Fruit fly (Drosophila melanogaster) whole organism, wandering third instar larva: ENCODE results near the gene Nubp2.
"Not testable (repeated sequence)": the region's sequence is repeated elsewhere in the genome, so short reads cannot be mapped to it uniquely, and the experiment has no call there.

Experiments used
- Abd-B ChIP-seq: fragments of >200 bp; optimal IDR thresholded peaks from 2 replicates; lab custom pipeline; 2017; ENCODE audit warnings: missing biosample characterization, missing genetic modification characterization
- Dfd ChIP-seq: fragments of >200 bp; optimal IDR thresholded peaks from 2 replicates; lab custom pipeline; 2017; ENCODE audit warnings: missing biosample characterization, missing genetic modification characterization
- GATAd ChIP-seq: sonication (Bioruptor generic); optimal IDR thresholded peaks from 2 replicates; lab custom pipeline; 2016; ENCODE audit warnings: missing biosample characterization, missing genetic modification characterization
- HLH106 ChIP-seq: fragments of 200-800 bp; optimal IDR thresholded peaks from 3 replicates; lab custom pipeline; 2019; ENCODE audit warnings: missing biosample characterization, mild to moderate bottlenecking, missing genetic modification characterization, moderate library complexity
- Hnf4 ChIP-seq: fragments of 200-800 bp; sonication (Bioruptor generic); optimal IDR thresholded peaks from 2 replicates; lab custom pipeline; 2016; ENCODE audit warnings: missing biosample characterization, mild to moderate bottlenecking, missing genetic modification characterization
- Hr83 ChIP-seq: fragments of 200-300 bp; sonication (Bioruptor generic); optimal IDR thresholded peaks from 2 replicates; lab custom pipeline; 2016; ENCODE audit warnings: missing biosample characterization, mild to moderate bottlenecking, missing genetic modification characterization, moderate library complexity; ENCODE audit not compliant: poor library complexity, severe bottlenecking
- Jra ChIP-seq: sonication (Bioruptor generic); optimal IDR thresholded peaks from 2 replicates; lab custom pipeline; 2016; ENCODE audit warnings: missing biosample characterization, missing genetic modification characterization
- Mio ChIP-seq: sonication (Bioruptor generic); optimal IDR thresholded peaks from 2 replicates; lab custom pipeline; 2016; ENCODE audit warnings: missing biosample characterization, missing genetic modification characterization
- Myc ChIP-seq: fragments of >200 bp; optimal IDR thresholded peaks from 2 replicates; lab custom pipeline; 2017
- OdsH ChIP-seq: fragments of 200-800 bp; sonication (Bioruptor generic); optimal IDR thresholded peaks from 2 replicates; lab custom pipeline; 2016; ENCODE audit warnings: missing biosample characterization, mild to moderate bottlenecking, missing genetic modification characterization
- Rel ChIP-seq, 2 experiments: fragments of 200-800 bp; sonication (Bioruptor generic) in 1 of 2; optimal IDR thresholded peaks; 2 replicates in 1 of 2; 3 replicates in 1 of 2; lab custom pipeline; 2016 to 2019; ENCODE audit warnings: mild to moderate bottlenecking in 2 of 2, missing biosample characterization in 2 of 2, missing genetic modification characterization in 2 of 2, moderate library complexity in 1 of 2
- Sp1 ChIP-seq: fragments of 200-800 bp; sonication (Bioruptor generic); optimal IDR thresholded peaks from 3 replicates; lab custom pipeline; 2019; ENCODE audit warnings: missing biosample characterization, mild to moderate bottlenecking, missing genetic modification characterization, moderate library complexity
- brk ChIP-seq: fragments of 200-800 bp; sonication (Bioruptor generic); optimal IDR thresholded peaks from 2 replicates; lab custom pipeline; 2016; ENCODE audit warnings: missing biosample characterization, mild to moderate bottlenecking, missing genetic modification characterization
- dl ChIP-seq, 2 experiments: fragments of 175-275, 200-275 bp in 1 of 2; fragments of 200-275 bp in 1 of 2; sonication (Bioruptor generic); optimal IDR thresholded peaks; lab custom pipeline; 2018; ENCODE audit warnings: mild to moderate bottlenecking in 2 of 2, missing biosample characterization in 2 of 2, missing genetic modification characterization in 2 of 2, moderate library complexity in 2 of 2; ENCODE audit not compliant: partially characterized antibody in 2 of 2, insufficient read depth in 1 of 2
- dmrt93B ChIP-seq: fragments of 200-800 bp; sonication (Bioruptor generic); optimal IDR thresholded peaks from 2 replicates; lab custom pipeline; 2018; ENCODE audit warnings: missing biosample characterization, mild to moderate bottlenecking, missing genetic modification characterization
- dsf ChIP-seq: sonication (Bioruptor generic); optimal IDR thresholded peaks from 2 replicates; lab custom pipeline; 2016; ENCODE audit warnings: missing biosample characterization, missing genetic modification characterization, borderline replicate concordance
- fru ChIP-seq: fragments of 200-800 bp; sonication (Bioruptor generic); optimal IDR thresholded peaks from 3 replicates; lab custom pipeline; 2016; ENCODE audit warnings: missing biosample characterization, mild to moderate bottlenecking, missing genetic modification characterization
- jim ChIP-seq: fragments of 175-275, 200-325 bp; sonication (Bioruptor generic); optimal IDR thresholded peaks from 2 replicates; lab custom pipeline; 2016; ENCODE audit warnings: missing biosample characterization, mild to moderate bottlenecking, missing genetic modification characterization
- lola ChIP-seq: fragments of >200 bp; optimal IDR thresholded peaks from 2 replicates; lab custom pipeline; 2017; ENCODE audit warnings: missing biosample characterization, missing genetic modification characterization
- psq ChIP-seq: fragments of 200-800 bp; sonication (Bioruptor generic); optimal IDR thresholded peaks from 3 replicates; lab custom pipeline; 2017; ENCODE audit warnings: missing biosample characterization, mild to moderate bottlenecking, missing genetic modification characterization, moderate library complexity
- rgr ChIP-seq: fragments of 200-800 bp; sonication (Bioruptor generic); optimal IDR thresholded peaks from 3 replicates; lab custom pipeline; 2016; ENCODE audit warnings: missing biosample characterization, mild to moderate bottlenecking, missing genetic modification characterization
- sage ChIP-seq: fragments of 200-800 bp; sonication (Bioruptor generic); optimal IDR thresholded peaks from 2 replicates; lab custom pipeline; 2016; ENCODE audit warnings: missing biosample characterization, mild to moderate bottlenecking, missing genetic modification characterization
- sv ChIP-seq: fragments of 200-800 bp; sonication (Bioruptor generic); optimal IDR thresholded peaks from 3 replicates; lab custom pipeline; 2016; ENCODE audit warnings: missing biosample characterization, missing genetic modification characterization
- tai ChIP-seq: sonication (Bioruptor generic); optimal IDR thresholded peaks from 2 replicates; lab custom pipeline; 2016; ENCODE audit warnings: missing biosample characterization, missing genetic modification characterization
- usp ChIP-seq: fragments of >200 bp; optimal IDR thresholded peaks from 2 replicates; lab custom pipeline; 2017; ENCODE audit warnings: missing biosample characterization, missing genetic modification characterization
- woc ChIP-seq: sonication (Bioruptor generic); optimal IDR thresholded peaks from 2 replicates; lab custom pipeline; 2016; ENCODE audit warnings: missing biosample characterization, mild to moderate bottlenecking, missing genetic modification characterization

Gene Nubp2

DNA sequence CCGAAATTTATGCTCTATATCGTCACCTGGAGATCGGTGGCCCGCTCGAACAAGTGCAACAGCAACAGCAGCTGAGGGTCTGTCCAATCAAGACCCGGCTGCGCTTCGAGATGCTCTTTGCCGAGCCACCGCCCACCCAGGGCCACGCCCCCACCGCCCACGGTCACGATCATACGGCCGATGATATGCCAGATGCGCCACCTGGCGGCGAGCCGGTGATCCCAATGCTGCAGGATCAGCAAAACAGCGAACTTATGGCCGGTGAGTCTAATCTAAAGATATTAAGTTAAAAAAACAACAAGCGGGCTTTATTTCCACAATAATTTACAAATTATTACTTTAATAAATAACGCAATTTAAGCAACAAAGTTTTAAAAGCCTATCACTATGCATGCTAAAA lies 28.2 kb upstream of the Nubp2 start:
- TF ChIP-seq Dfd (GFP tag; lab: Kevin White, UChicago) (peak; percentile 87), Mio (GFP tag; lab: Kevin White, UChicago) (no peak), GATAd (GFP tag; lab: Kevin White, UChicago) (no peak), Jra (GFP tag; lab: Kevin White, UChicago) (no peak)

DNA sequence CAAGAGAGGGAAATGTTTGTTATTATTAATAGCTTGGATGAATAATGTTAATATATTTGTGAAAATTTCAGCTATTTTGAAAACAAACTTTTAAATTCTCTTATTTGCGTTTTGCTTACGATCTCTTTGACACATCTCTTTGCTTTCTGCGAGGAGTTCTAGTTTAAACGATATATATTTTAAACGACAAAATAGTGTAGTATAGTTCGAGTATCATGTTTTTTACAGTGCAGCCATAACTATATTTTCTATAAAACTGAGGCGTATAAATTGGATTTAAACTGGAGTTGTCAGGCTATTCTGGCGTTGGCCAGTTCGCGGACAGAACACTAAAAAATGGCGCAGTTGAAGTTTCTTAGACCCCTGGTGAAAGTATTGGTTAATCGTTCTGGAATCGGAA lies 26.8 kb upstream of the Nubp2 start, which contains the start of gene CG18281:
CG18281 (plus strand) TSS at position 301 of the 400 bp plus-strand sequence.
- TF ChIP-seq jim; Hnf4 (GFP tag; lab: Kevin White, UChicago); OdsH (GFP tag; lab: Kevin White, UChicago): not testable (repeated sequence)

DNA sequence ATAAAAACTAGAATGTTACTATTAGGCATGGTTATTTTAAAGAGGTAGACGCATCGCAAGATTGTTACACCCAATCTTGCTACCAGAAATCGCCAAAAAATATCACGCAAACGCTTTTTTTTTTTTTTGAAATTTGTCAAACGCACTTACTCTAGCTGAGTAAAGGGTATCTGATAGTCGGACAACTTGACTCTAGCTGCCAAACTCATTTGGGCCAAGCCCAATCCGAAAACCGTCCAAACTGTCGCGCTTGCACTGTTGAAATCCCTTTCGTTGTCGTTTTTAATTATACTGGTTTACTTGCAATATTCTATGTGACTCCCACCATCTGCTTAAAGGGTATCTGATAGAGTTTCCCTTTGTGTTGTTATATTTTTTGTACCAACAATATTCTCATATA lies 23.1 kb upstream of the Nubp2 start:
- no peak for TF ChIP-seq dl (GFP tag; optimal IDR thresholded peaks at IDR 0.05; lab: Kevin White, UChicago; ENCODE audit: insufficient read depth in 1 of 2, partially characterized antibody in 2 of 2)
- TF ChIP-seq fru (GFP tag; lab: Kevin White, UChicago), result no peak
- TF ChIP-seq lola (GFP tag; lab: Kevin White, UChicago), result no peak
- no peak for TF ChIP-seq Abd-B (GFP tag; lab: Kevin White, UChicago)
- TF ChIP-seq psq, result no peak
- no peak for TF ChIP-seq Hr83 (GFP tag; lab: Kevin White, UChicago)
- no peak for TF ChIP-seq sage (GFP tag; lab: Kevin White, UChicago)
- no peak for TF ChIP-seq Myc
- no peak for TF ChIP-seq Rel (GFP tag; optimal IDR thresholded peaks at IDR 0.05; lab: Kevin White, UChicago)
- no peak for TF ChIP-seq Rel (tag; optimal IDR thresholded peaks at IDR 0.05; lab: Kevin White, UChicago)

DNA sequence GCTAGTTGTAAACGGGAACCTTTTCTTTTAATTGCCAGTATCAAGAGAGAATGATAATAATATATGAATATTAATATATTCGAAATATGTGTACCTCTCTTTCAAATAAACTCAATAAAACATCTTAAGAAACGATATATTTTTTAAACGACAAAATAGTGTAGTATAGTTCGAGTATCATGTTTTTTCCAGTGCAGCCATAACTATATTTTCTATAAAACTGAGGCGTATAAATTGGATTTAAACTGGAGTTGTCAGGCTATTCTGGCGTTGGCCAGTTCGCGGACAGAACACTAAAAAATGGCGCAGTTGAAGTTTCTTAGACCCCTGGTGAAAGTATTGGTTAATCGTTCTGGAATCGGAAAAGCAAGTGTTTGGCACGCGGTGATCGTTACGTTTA lies 22.5 kb upstream of the Nubp2 start, which contains the start of gene CG17637:
CG17637 (plus strand) TSS at position 301 of the 400 bp plus-strand sequence.
- TF ChIP-seq rgr, woc, GATAd (GFP tag; lab: Kevin White, UChicago): not testable (repeated sequence)
- TF ChIP-seq, all 38 proteins: peak for 0; not testable (repeated sequence) for 38

DNA sequence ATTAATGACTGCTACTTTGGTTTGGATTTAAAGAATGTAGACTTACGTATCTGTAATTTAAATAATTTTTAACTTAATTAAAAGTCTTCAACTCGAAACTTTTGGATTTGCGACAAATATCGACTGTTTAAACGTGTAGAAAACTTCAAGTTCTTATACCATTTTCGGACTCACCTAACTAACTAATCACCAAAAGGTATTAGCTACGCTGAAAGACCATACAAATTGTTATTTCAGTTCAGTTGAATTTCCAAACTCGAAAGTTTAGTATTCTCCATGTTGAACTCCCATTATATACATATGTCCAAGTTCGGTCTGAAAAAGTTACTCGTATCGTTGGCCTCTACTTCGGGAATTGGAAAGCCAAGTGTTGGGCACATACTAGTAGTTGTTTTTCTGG lies 20.6 kb upstream of the Nubp2 start, which contains the start of gene CG5078:
CG5078 (plus strand) TSS at position 301 of the 400 bp plus-strand sequence.
- no peak for TF ChIP-seq jim

DNA sequence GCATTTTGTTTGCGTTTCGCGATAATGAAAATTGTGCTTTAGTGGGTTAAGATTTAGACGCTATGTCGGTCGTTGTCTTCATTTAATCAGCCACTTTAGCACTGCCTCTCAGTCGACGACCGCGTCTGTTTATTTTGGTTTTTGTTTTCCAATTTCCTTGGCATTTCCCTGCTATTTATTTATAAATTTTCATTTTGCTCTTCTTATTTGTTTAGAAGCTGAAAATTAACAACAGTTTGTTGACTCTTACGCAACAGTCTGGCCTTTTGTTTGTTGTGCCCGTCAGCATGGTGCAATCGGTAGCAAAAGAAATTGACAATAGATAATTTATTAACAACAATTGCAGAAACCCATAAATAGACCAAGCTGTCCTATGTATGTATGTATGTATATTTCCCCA lies 18.8 kb upstream of the Nubp2 start:
- no peak for TF ChIP-seq dmrt93B (GFP tag; lab: Kevin White, UChicago)
- no peak for TF ChIP-seq Hr83 (GFP tag; lab: Kevin White, UChicago)
- no peak for TF ChIP-seq tai (GFP tag; lab: Kevin White, UChicago)
- TF ChIP-seq sv (GFP tag; lab: Kevin White, UChicago), result no peak
- TF ChIP-seq HLH106 (tag; lab: Kevin White, UChicago), result no peak
- no peak for TF ChIP-seq rgr (GFP tag; lab: Kevin White, UChicago)
- no peak for TF ChIP-seq Dfd (GFP tag; lab: Kevin White, UChicago)
- no peak for TF ChIP-seq Abd-B (GFP tag; lab: Kevin White, UChicago)
- no peak for TF ChIP-seq Mio (GFP tag; lab: Kevin White, UChicago)
- TF ChIP-seq dl (GFP tag; optimal IDR thresholded peaks at IDR 0.05; lab: Kevin White, UChicago; ENCODE audit: insufficient read depth in 1 of 2, partially characterized antibody in 2 of 2), result no peak
- no peak for TF ChIP-seq woc (GFP tag; lab: Kevin White, UChicago)
- TF ChIP-seq usp (GFP tag; lab: Kevin White, UChicago), result no peak
- TF ChIP-seq Myc, result no peak
- TF ChIP-seq brk (GFP tag; lab: Kevin White, UChicago), result no peak
- TF ChIP-seq lola (GFP tag; lab: Kevin White, UChicago), result no peak
- no peak for TF ChIP-seq Sp1 (GFP tag; lab: Kevin White, UChicago)
- TF ChIP-seq dsf, result no peak
- no peak for TF ChIP-seq Rel (GFP tag; optimal IDR thresholded peaks at IDR 0.05; lab: Kevin White, UChicago)
- TF ChIP-seq Rel (tag; optimal IDR thresholded peaks at IDR 0.05; lab: Kevin White, UChicago), result no peak
